Fruit fly (Drosophila melanogaster) whole organism, embryonic: ENCODE data around the gene CG6569.

Experiments used
- ATbp ChIP-seq: fragments of 200-800 bp; sonication (Bioruptor generic); optimal IDR thresholded peaks from 2 replicates; lab custom pipeline; 2017; ENCODE audit warnings: missing biosample characterization, mild to moderate bottlenecking, missing genetic modification characterization, missing genetic modification reagents
- CG10274 ChIP-seq: fragments of 200-800 bp; sonication (Bioruptor generic); optimal IDR thresholded peaks from 3 replicates; lab custom pipeline; 2017; ENCODE audit warnings: missing biosample characterization, mild to moderate bottlenecking, missing genetic modification characterization
- CG10654 ChIP-seq: fragments of 200-800 bp; sonication (Bioruptor generic); optimal IDR thresholded peaks from 2 replicates; lab custom pipeline; 2016; ENCODE audit warnings: missing biosample characterization, missing genetic modification characterization
- CG11398 ChIP-seq: fragments of 200-800 bp; sonication (Bioruptor generic); optimal IDR thresholded peaks from 2 replicates; lab custom pipeline; 2016; ENCODE audit warnings: missing biosample characterization, missing genetic modification characterization
- CG11560 ChIP-seq: fragments of 200-800 bp; sonication (Bioruptor generic); IDR thresholded peaks from 3 replicates; pipeline ENCODE4 v1.3.6; 2022; ENCODE audit warnings: missing biosample characterization, missing genetic modification characterization
- CG12219 ChIP-seq: fragments of 200-800 bp; sonication (Bioruptor generic); optimal IDR thresholded peaks from 3 replicates; lab custom pipeline; 2018; ENCODE audit warnings: missing biosample characterization, mild to moderate bottlenecking, missing genetic modification characterization
- CG12236 ChIP-seq: fragments of 200-800 bp; sonication (Bioruptor generic); optimal IDR thresholded peaks from 2 replicates; lab custom pipeline; 2016; ENCODE audit warnings: missing biosample characterization, missing genetic modification characterization
- CG13775 ChIP-seq: fragments of 200-800 bp; sonication (Bioruptor generic); optimal IDR thresholded peaks from 3 replicates; lab custom pipeline; 2017; ENCODE audit warnings: missing biosample characterization, mild to moderate bottlenecking, missing genetic modification characterization
- CG14965 ChIP-seq: fragments of 200-800 bp; sonication (Bioruptor generic); optimal IDR thresholded peaks from 2 replicates; lab custom pipeline; 2016; ENCODE audit warnings: missing biosample characterization, missing genetic modification characterization, borderline replicate concordance
- CG15269 ChIP-seq: fragments of 200-800 bp; sonication (Bioruptor generic); optimal IDR thresholded peaks from 2 replicates; lab custom pipeline; 2018; ENCODE audit warnings: missing biosample characterization, mild to moderate bottlenecking, missing genetic modification characterization, moderate library complexity
- CG15479 ChIP-seq: fragments of 200-800 bp; sonication (Bioruptor generic); optimal IDR thresholded peaks from 3 replicates; lab custom pipeline; 2019; ENCODE audit warnings: missing biosample characterization, mild to moderate bottlenecking, missing genetic modification characterization, moderate library complexity
- CG15514 ChIP-seq: fragments of 200-800 bp; sonication (Bioruptor generic); optimal IDR thresholded peaks from 3 replicates; lab custom pipeline; 2017; ENCODE audit warnings: missing biosample characterization, missing genetic modification characterization, mild to moderate bottlenecking, moderate library complexity, missing genetic modification reagents
- CG1602 ChIP-seq: fragments of 200-800 bp; sonication (Bioruptor generic); optimal IDR thresholded peaks from 3 replicates; lab custom pipeline; 2016; ENCODE audit warnings: missing biosample characterization, missing genetic modification characterization
- CG1647 ChIP-seq: fragments of 200-800 bp; sonication (Bioruptor generic); optimal IDR thresholded peaks from 3 replicates; lab custom pipeline; 2016; ENCODE audit warnings: missing biosample characterization, missing genetic modification characterization
- CG16815 ChIP-seq: fragments of 200-800 bp; sonication (Bioruptor generic); optimal IDR thresholded peaks from 3 replicates; lab custom pipeline; 2017; ENCODE audit warnings: missing biosample characterization, mild to moderate bottlenecking, missing genetic modification characterization
- CG2889 ChIP-seq: fragments of 200-800 bp; sonication (Bioruptor generic); IDR thresholded peaks from 3 replicates; pipeline ENCODE4 v1.3.6; 2022; ENCODE audit warnings: missing biosample characterization, missing genetic modification characterization
- CG3995 ChIP-seq: fragments of 200-800 bp; sonication (Bioruptor generic); optimal IDR thresholded peaks from 3 replicates; lab custom pipeline; 2016; ENCODE audit warnings: missing biosample characterization, missing genetic modification characterization
- CG4707 ChIP-seq: fragments of 200-800 bp; sonication (Bioruptor generic); optimal IDR thresholded peaks from 2 replicates; lab custom pipeline; 2018; ENCODE audit warnings: missing biosample characterization, mild to moderate bottlenecking, missing genetic modification characterization, moderate library complexity
- CG6175 ChIP-seq: fragments of 200-800 bp; sonication (Bioruptor generic); IDR thresholded peaks from 3 replicates; pipeline ENCODE4 v1.3.6; 2022; ENCODE audit warnings: missing biosample characterization, missing genetic modification characterization
- CG6689 ChIP-seq: fragments of 200-800 bp; sonication (Bioruptor generic); IDR thresholded peaks from 2 replicates; pipeline ENCODE4 v1.3.6; 2022; ENCODE audit warnings: missing biosample characterization, missing genetic modification characterization
- CG7271 ChIP-seq: fragments of 200-800 bp; sonication (Bioruptor generic); optimal IDR thresholded peaks from 2 replicates; lab custom pipeline; 2018; ENCODE audit warnings: missing biosample characterization, mild to moderate bottlenecking, missing genetic modification characterization, moderate library complexity
- CG8924 ChIP-seq: fragments of 200-800 bp; optimal IDR thresholded peaks from 3 replicates; lab custom pipeline; 2019; ENCODE audit warnings: missing biosample characterization, mild to moderate bottlenecking, missing genetic modification characterization, moderate library complexity
- CG9876 ChIP-seq: fragments of 200-800 bp; sonication (Bioruptor generic); optimal IDR thresholded peaks from 2 replicates; lab custom pipeline; 2016; ENCODE audit warnings: missing biosample characterization, missing genetic modification characterization
- Gsc ChIP-seq: fragments of 200-800 bp; sonication (Bioruptor generic); IDR thresholded peaks from 2 replicates; pipeline ENCODE4 v1.3.6; 2022; ENCODE audit warnings: missing biosample characterization, missing genetic modification characterization
- Hmr ChIP-seq: fragments of 200-800 bp; sonication (Bioruptor generic); optimal IDR thresholded peaks from 3 replicates; lab custom pipeline; 2017; ENCODE audit warnings: mild to moderate bottlenecking, missing biosample characterization, missing genetic modification reagents, missing genetic modification characterization
- Hr78 ChIP-seq, 2 experiments: fragments of 200-800 bp in 1 of 2; fragments of >200 bp in 1 of 2; sonication (Bioruptor generic) in 1 of 2; optimal IDR thresholded peaks; 2 replicates each; lab custom pipeline; 2017 to 2019; ENCODE audit warnings: missing biosample characterization in 2 of 2, missing genetic modification characterization in 2 of 2, mild to moderate bottlenecking in 1 of 2, moderate library complexity in 1 of 2
- MTF-1 ChIP-seq: fragments of 200-800 bp; sonication (Bioruptor generic); optimal IDR thresholded peaks from 2 replicates; lab custom pipeline; 2018; ENCODE audit warnings: missing biosample characterization, mild to moderate bottlenecking, missing genetic modification characterization, borderline replicate concordance
- Rfx ChIP-seq: fragments of 200-800 bp; sonication (Bioruptor generic); IDR thresholded peaks from 2 replicates; pipeline ENCODE4 v1.3.6; 2022; ENCODE audit warnings: missing biosample characterization, missing genetic modification characterization
- Usf ChIP-seq: fragments of 200-800 bp; sonication (Bioruptor generic); optimal IDR thresholded peaks from 2 replicates; lab custom pipeline; 2017; ENCODE audit warnings: missing genotype, missing biosample characterization, missing genetic modification characterization
- aop ChIP-seq: fragments of 200-800 bp; sonication (Bioruptor generic); IDR thresholded peaks from 2 replicates; pipeline ENCODE4 v1.3.6; 2022; ENCODE audit warnings: missing biosample characterization, missing genetic modification characterization
- chif ChIP-seq, 2 experiments: fragments of 200-800 bp; sonication (Bioruptor generic); optimal IDR thresholded peaks; 3 replicates each; lab custom pipeline; 2016; ENCODE audit warnings: missing biosample characterization in 2 of 2, missing genetic modification characterization in 2 of 2
- corto ChIP-seq: fragments of 200-800 bp; sonication (Bioruptor generic); optimal IDR thresholded peaks from 2 replicates; lab custom pipeline; 2016; ENCODE audit warnings: missing biosample characterization, mild to moderate bottlenecking, missing genetic modification characterization, moderate library complexity
- dati ChIP-seq: fragments of 200-800 bp; sonication (Bioruptor generic); IDR thresholded peaks from 2 replicates; pipeline ENCODE4 v1.3.6; 2022; ENCODE audit warnings: missing biosample characterization, missing genetic modification characterization
- en ChIP-seq: fragments of 200-800 bp; sonication (Bioruptor generic); optimal IDR thresholded peaks from 2 replicates; lab custom pipeline; 2016; ENCODE audit warnings: missing biosample characterization, missing genetic modification characterization
- exex ChIP-seq: fragments of 200-800 bp; sonication (Bioruptor generic); optimal IDR thresholded peaks from 4 replicates; lab custom pipeline; 2018; ENCODE audit warnings: missing biosample characterization, mild to moderate bottlenecking, missing genetic modification characterization, moderate library complexity
- fu2 ChIP-seq: fragments of 200-800 bp; sonication (Bioruptor generic); optimal IDR thresholded peaks from 2 replicates; lab custom pipeline; 2016; ENCODE audit warnings: missing biosample characterization, missing genetic modification characterization
- gcm2 ChIP-seq: fragments of 200-800 bp; sonication (Bioruptor generic); optimal IDR thresholded peaks from 2 replicates; lab custom pipeline; 2016; ENCODE audit warnings: missing biosample characterization, missing genetic modification characterization
- ham ChIP-seq: fragments of 200-800 bp; sonication (Bioruptor generic); IDR thresholded peaks from 2 replicates; pipeline ENCODE4 v1.3.6; 2022; ENCODE audit warnings: missing biosample characterization, missing genetic modification characterization
- hbn ChIP-seq: fragments of 200-800 bp; sonication (Bioruptor generic); IDR thresholded peaks from 2 replicates; pipeline ENCODE4 v1.3.6; 2022; ENCODE audit warnings: missing biosample characterization, missing genetic modification characterization; ENCODE audit not compliant: partially characterized antibody
- hkb ChIP-seq, 2 experiments: fragments of 200-800 bp in 1 of 2; fragments of >200 bp in 1 of 2; sonication (Bioruptor generic) in 1 of 2; IDR thresholded peaks in 1 of 2; optimal IDR thresholded peaks in 1 of 2; 2 replicates each; pipeline versions ENCODE4 v1.3.6 to Lab custom; 2017 to 2022; ENCODE audit warnings: missing biosample characterization in 1 of 2, missing genetic modification characterization in 1 of 2
- nau ChIP-seq: fragments of 200-800 bp; sonication (Bioruptor generic); optimal IDR thresholded peaks from 3 replicates; lab custom pipeline; 2017; ENCODE audit warnings: missing biosample characterization, mild to moderate bottlenecking, missing genetic modification characterization, missing genetic modification reagents
- prd ChIP-seq, 3 experiments: fragments of >200 bp in 2 of 3; fragments of 200-800 bp in 1 of 3; sonication (Bioruptor generic) in 1 of 3; optimal IDR thresholded peaks in 2 of 3; IDR thresholded peaks in 1 of 3; 2 replicates in 2 of 3; 3 replicates in 1 of 3; pipeline versions ENCODE4 v1.3.6 to Lab custom; 2017 to 2022; ENCODE audit warnings: missing biosample characterization in 1 of 3, missing genetic modification characterization in 1 of 3
- psq ChIP-seq: fragments of 200-800 bp; sonication (Bioruptor generic); optimal IDR thresholded peaks from 2 replicates; lab custom pipeline; 2017; ENCODE audit warnings: missing biosample characterization, missing genetic modification characterization
- row ChIP-seq: fragments of 200-800 bp; sonication (Bioruptor generic); IDR thresholded peaks from 3 replicates; pipeline ENCODE4 v1.3.6; 2022; ENCODE audit warnings: missing biosample characterization, missing genetic modification characterization
- scrt ChIP-seq: fragments of 200-800 bp; sonication (Bioruptor generic); optimal IDR thresholded peaks from 2 replicates; lab custom pipeline; 2018; ENCODE audit warnings: missing biosample characterization, mild to moderate bottlenecking, missing genetic modification characterization, moderate library complexity
- sens-2 ChIP-seq: fragments of 200-800 bp; sonication (Bioruptor generic); IDR thresholded peaks from 2 replicates; pipeline ENCODE4 v1.3.6; 2022; ENCODE audit warnings: missing biosample characterization, missing genetic modification characterization
- seq ChIP-seq: fragments of 200-800 bp; sonication (Bioruptor generic); IDR thresholded peaks from 2 replicates; pipeline ENCODE4 v1.3.6; 2022; ENCODE audit warnings: missing biosample characterization, missing genetic modification characterization
- stc ChIP-seq: fragments of 200-800 bp; sonication (Bioruptor generic); IDR thresholded peaks from 2 replicates; pipeline ENCODE4 v1.3.6; 2022; ENCODE audit warnings: missing biosample characterization, missing genetic modification characterization
- twi ChIP-seq: fragments of 200-800 bp; optimal IDR thresholded peaks from 2 replicates; lab custom pipeline; 2019; ENCODE audit warnings: missing biosample characterization, mild to moderate bottlenecking, missing genetic modification characterization, moderate library complexity

CG6569 gene

dm6 chr3R:21828040-21828526 is 39.6 kb downstream of the CG6569 start (continued):
- TF ChIP-seq fu2 (GFP tag; lab: Kevin White, UChicago), result no peak
- TF ChIP-seq Hr78 (GFP tag; optimal IDR thresholded peaks at IDR 0.05; lab: Kevin White, UChicago), result peak in 1 of 2 experiments; percentile 36
- TF ChIP-seq Usf (GFP tag; lab: Kevin White, UChicago), result peak; percentile 60
- no peak for TF ChIP-seq corto (GFP tag; lab: Kevin White, UChicago)
- TF ChIP-seq chif (GFP tag; optimal IDR thresholded peaks at IDR 0.05; lab: Kevin White, UChicago), result peak; percentile 78 to 91
- TF ChIP-seq CG2889, result peak; percentile 34; the same call in 1 of the 3 replicates
- peak; percentile 37 for TF ChIP-seq en (GFP tag; lab: Kevin White, UChicago)
- peak; percentile 12 for TF ChIP-seq MTF-1
- no peak for TF ChIP-seq CG15514
- TF ChIP-seq stc, result peak; percentile 32; the same call in 1 of the 2 replicates
- no peak for TF ChIP-seq psq (GFP tag; lab: Kevin White, UChicago)
- peak; percentile 70 for TF ChIP-seq CG12219 (GFP tag; lab: Kevin White, UChicago)
- peak; percentile 17; the same call in 1 of the 2 replicates for TF ChIP-seq aop (GFP tag; lab: Robert Waterston, UW)
- peak; percentile 79 for TF ChIP-seq CG1602 (GFP tag; lab: Kevin White, UChicago)
- TF ChIP-seq CG8924 (tag; lab: Kevin White, UChicago), result peak; percentile 73
- TF ChIP-seq CG1647 (GFP tag; lab: Kevin White, UChicago), result peak; percentile 58
- no peak for TF ChIP-seq seq (GFP tag; lab: Robert Waterston, UW)
- peak; percentile 55 for TF ChIP-seq CG13775 (GFP tag; lab: Kevin White, UChicago)
- no peak for TF ChIP-seq exex (tag; lab: Kevin White, UChicago)
- TF ChIP-seq nau (GFP tag; lab: Kevin White, UChicago), result peak; percentile 26
- peak; percentile 1 for TF ChIP-seq gcm2
- TF ChIP-seq ATbp (GFP tag; lab: Kevin White, UChicago), result peak; percentile 74
- no peak for TF ChIP-seq ham (GFP tag; lab: Robert Waterston, UW)
- TF ChIP-seq CG6689 (GFP tag; lab: Robert Waterston, UW), result peak; percentile 80
- no peak; the same call in 1 of the 2 replicates for TF ChIP-seq dati
- TF ChIP-seq CG6175 (GFP tag; lab: Robert Waterston, UW), result no peak
- TF ChIP-seq CG10274 (GFP tag; lab: Kevin White, UChicago), result no peak
- no peak for TF ChIP-seq prd (optimal IDR thresholded peaks at IDR 0.05; lab: Kevin White, UChicago)
- peak; percentile 79; the same call in 2 of the 3 replicates for TF ChIP-seq prd (GFP tag; IDR thresholded peaks at IDR 0.05; lab: Robert Waterston, UW)
- TF ChIP-seq CG15479, result no peak
- peak; percentile 63 for TF ChIP-seq Gsc
- TF ChIP-seq CG4707, result peak; percentile 74
- no peak for TF ChIP-seq Hmr
- peak; percentile 84 for TF ChIP-seq CG16815 (GFP tag; lab: Kevin White, UChicago)
- peak; percentile 46; the same call in 1 of the 2 replicates for TF ChIP-seq sens-2
- TF ChIP-seq row (GFP tag; lab: Robert Waterston, UW), result peak; percentile 86
- no peak for TF ChIP-seq hbn (GFP tag; lab: Robert Waterston, UW)
- TF ChIP-seq CG3995 (GFP tag; lab: Kevin White, UChicago), result no peak
- TF ChIP-seq CG10654 (GFP tag; lab: Kevin White, UChicago), result peak; percentile 59
- TF ChIP-seq CG15269 (tag; lab: Kevin White, UChicago), result peak; percentile 44
- no peak for TF ChIP-seq hkb (optimal IDR thresholded peaks at IDR 0.05; lab: Kevin White, UChicago)
- TF ChIP-seq hkb (GFP tag; IDR thresholded peaks at IDR 0.05; lab: Robert Waterston, UW), result peak; percentile 67
- peak; percentile 71 for TF ChIP-seq CG9876 (GFP tag; lab: Kevin White, UChicago)
- TF ChIP-seq scrt (GFP tag; lab: Kevin White, UChicago), result no peak
- no peak for TF ChIP-seq CG11560 (tag; lab: Robert Waterston, UW)
- TF ChIP-seq CG12236, result peak; percentile 71
- peak; percentile 40 for TF ChIP-seq CG14965
- peak; percentile 76 for TF ChIP-seq CG11398
- peak; percentile 27; the same call in 1 of the 2 replicates for TF ChIP-seq Rfx (GFP tag; lab: Robert Waterston, UW)
- no peak for TF ChIP-seq CG7271 (tag; lab: Kevin White, UChicago)
- TF ChIP-seq twi (tag; lab: Kevin White, UChicago), result peak; percentile 76
